Worm (Caenorhabditis elegans) whole organism, L1 larva: ENCODE measurements around the gene F54C8.1.

Source experiments
- aly-2 ChIP-seq: fragments of 150-350 bp; optimal IDR thresholded peaks from 2 replicates; lab custom pipeline; 2014; ENCODE audit warnings: missing biosample characterization, missing genetic modification characterization
- hpl-2 ChIP-seq: fragments of 150-350 bp; optimal IDR thresholded peaks from 2 replicates; lab custom pipeline; 2014; ENCODE audit warnings: missing biosample characterization, missing genetic modification reagents, missing genetic modification characterization

ce11 chrIII:9434999-9435398 is 4.5 kb upstream of the F54C8.1 start:
- no peak for TF ChIP-seq hpl-2 (GFP tag; lab: Kevin White, UChicago)
- no peak for TF ChIP-seq aly-2
